Fruit fly (Drosophila melanogaster) whole organism, embryonic: ENCODE data around the gene CG17325.

Experiments used
- CG16813 ChIP-seq: fragments of 200-800 bp; sonication (Bioruptor generic); IDR thresholded peaks from 3 replicates; pipeline ENCODE4 v1.3.6; 2022; ENCODE audit warnings: missing biosample characterization, missing genetic modification characterization; ENCODE audit not compliant: partially characterized antibody
- CG3838 ChIP-seq: fragments of 200-800 bp; sonication (Bioruptor generic); optimal IDR thresholded peaks from 3 replicates; lab custom pipeline; 2016; ENCODE audit warnings: missing biosample characterization, missing genetic modification characterization
- Lhr ChIP-seq: fragments of 200-800 bp; sonication (Bioruptor generic); optimal IDR thresholded peaks from 3 replicates; lab custom pipeline; 2017; ENCODE audit warnings: mild to moderate bottlenecking, missing biosample characterization, missing genetic modification reagents, missing genetic modification characterization
- exex ChIP-seq: fragments of 200-800 bp; sonication (Bioruptor generic); optimal IDR thresholded peaks from 4 replicates; lab custom pipeline; 2018; ENCODE audit warnings: missing biosample characterization, mild to moderate bottlenecking, missing genetic modification characterization, moderate library complexity

DNA sequence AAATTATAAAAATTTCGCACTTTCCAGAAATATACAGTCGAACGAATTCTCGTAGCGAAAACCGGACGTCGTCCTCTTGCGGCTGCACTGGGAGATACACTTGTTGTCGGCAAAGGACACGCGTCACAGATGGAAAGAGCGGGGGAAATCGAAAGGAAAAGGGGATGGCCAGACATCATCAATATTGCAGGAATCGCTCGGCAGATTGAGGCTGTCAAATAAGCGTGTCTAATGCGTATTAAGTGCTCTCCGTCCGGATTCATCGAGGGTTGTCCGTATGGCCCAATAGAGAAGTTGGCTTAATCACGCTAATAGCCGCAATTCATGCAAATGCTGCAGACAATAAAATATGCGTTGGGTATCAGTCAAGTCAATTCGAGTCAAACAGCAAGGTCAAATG, 3.0 kb upstream of the CG17325 start:
- no peak for TF ChIP-seq CG16813
- no peak for TF ChIP-seq Lhr
- TF ChIP-seq CG3838 (GFP tag; lab: Kevin White, UChicago), result no peak
- no peak for TF ChIP-seq exex (tag; lab: Kevin White, UChicago)
